Fruit fly (Drosophila melanogaster) whole organism, wandering third instar larva: ENCODE results near the gene ex.

Experiments
- Abd-B ChIP-seq: fragments of >200 bp; optimal IDR thresholded peaks from 2 replicates; lab custom pipeline; 2017; ENCODE audit warnings: missing biosample characterization, missing genetic modification characterization
- CG32264 ChIP-seq: fragments of 200-800 bp; sonication (Bioruptor generic); optimal IDR thresholded peaks from 2 replicates; lab custom pipeline; 2016; ENCODE audit warnings: missing biosample characterization, missing genetic modification characterization
- CrebA ChIP-seq: fragments of 200-800 bp; sonication (Bioruptor generic); optimal IDR thresholded peaks from 2 replicates; lab custom pipeline; 2016; ENCODE audit warnings: missing biosample characterization, mild to moderate bottlenecking, missing genetic modification characterization, borderline replicate concordance
- Mio ChIP-seq: sonication (Bioruptor generic); optimal IDR thresholded peaks from 2 replicates; lab custom pipeline; 2016; ENCODE audit warnings: missing biosample characterization, missing genetic modification characterization
- Myc ChIP-seq: fragments of >200 bp; optimal IDR thresholded peaks from 2 replicates; lab custom pipeline; 2017
- OdsH ChIP-seq: fragments of 200-800 bp; sonication (Bioruptor generic); optimal IDR thresholded peaks from 2 replicates; lab custom pipeline; 2016; ENCODE audit warnings: missing biosample characterization, mild to moderate bottlenecking, missing genetic modification characterization
- Sp1 ChIP-seq: fragments of 200-800 bp; sonication (Bioruptor generic); optimal IDR thresholded peaks from 3 replicates; lab custom pipeline; 2019; ENCODE audit warnings: missing biosample characterization, mild to moderate bottlenecking, missing genetic modification characterization, moderate library complexity
- h ChIP-seq: fragments of 200-800 bp; sonication (Bioruptor generic); optimal IDR thresholded peaks from 3 replicates; lab custom pipeline; 2016; ENCODE audit warnings: missing biosample characterization, mild to moderate bottlenecking, missing genetic modification characterization
- lola ChIP-seq: fragments of >200 bp; optimal IDR thresholded peaks from 2 replicates; lab custom pipeline; 2017; ENCODE audit warnings: missing biosample characterization, missing genetic modification characterization
- psq ChIP-seq: fragments of 200-800 bp; sonication (Bioruptor generic); optimal IDR thresholded peaks from 3 replicates; lab custom pipeline; 2017; ENCODE audit warnings: missing biosample characterization, mild to moderate bottlenecking, missing genetic modification characterization, moderate library complexity

DNA sequence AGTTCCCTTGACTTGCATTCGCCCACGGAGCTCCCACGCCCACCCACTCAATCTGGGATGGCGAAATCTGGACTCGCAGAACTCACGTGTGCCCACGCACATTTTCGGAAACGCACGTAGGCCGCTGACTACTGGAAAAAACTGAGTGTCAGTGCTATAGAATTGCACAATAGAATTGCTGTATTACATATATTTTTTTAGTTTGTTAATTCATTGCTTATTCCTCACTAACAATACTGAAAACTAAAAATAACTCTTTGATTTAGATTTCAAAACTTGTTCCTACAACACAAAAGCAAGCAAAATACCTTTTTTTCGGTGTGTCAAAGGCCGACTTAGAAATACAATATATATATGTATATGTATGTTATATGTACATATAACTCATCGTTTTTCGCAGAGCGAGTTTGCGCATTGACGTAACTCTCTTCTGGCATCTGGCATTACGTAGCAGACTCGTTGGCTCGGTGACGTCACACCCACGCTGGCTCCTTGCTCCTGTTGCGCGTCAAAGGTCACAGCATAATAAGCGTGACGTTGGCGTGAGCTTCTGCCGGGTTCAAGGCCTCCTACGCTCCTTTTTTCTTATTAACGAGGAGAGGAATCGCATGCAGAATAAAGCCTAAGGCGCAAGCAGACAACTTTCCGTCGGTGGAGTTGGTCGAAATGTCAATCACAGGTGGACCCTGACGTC, 50.9 kb downstream of the ex start:
- TF ChIP-seq Myc (lab: Kevin White, UChicago): no peak
- TF ChIP-seq Abd-B (GFP tag; lab: Kevin White, UChicago): no peak
- no peak for TF ChIP-seq CrebA (GFP tag; lab: Kevin White, UChicago)
- peak; percentile 46 for TF ChIP-seq h (GFP tag; lab: Kevin White, UChicago)
- no peak for TF ChIP-seq CG32264 (GFP tag; lab: Kevin White, UChicago)
- TF ChIP-seq Mio: no peak
- TF ChIP-seq OdsH (GFP tag; lab: Kevin White, UChicago): peak; percentile 22
- peak; percentile 4 for TF ChIP-seq Sp1 (GFP tag; lab: Kevin White, UChicago)
- TF ChIP-seq psq (GFP tag; lab: Kevin White, UChicago): no peak
- no peak for TF ChIP-seq lola (GFP tag; lab: Kevin White, UChicago)
